Worm (Caenorhabditis elegans) whole organism, early embryonic: Measurements from ENCODE around the gene C04F6.7.

Source experiments
- ceh-36 ChIP-seq: sonication (generic microtip); optimal IDR thresholded peaks from 2 replicates; lab custom pipeline; 2016; ENCODE audit warnings: missing genetic modification characterization, inconsistent platforms, missing compliant biosample characterization
- hmbx-1 ChIP-seq: sonication (generic microtip); optimal IDR thresholded peaks from 2 replicates; lab custom pipeline; 2016; ENCODE audit warnings: mild to moderate bottlenecking, missing genetic modification characterization, missing compliant biosample characterization

DNA sequence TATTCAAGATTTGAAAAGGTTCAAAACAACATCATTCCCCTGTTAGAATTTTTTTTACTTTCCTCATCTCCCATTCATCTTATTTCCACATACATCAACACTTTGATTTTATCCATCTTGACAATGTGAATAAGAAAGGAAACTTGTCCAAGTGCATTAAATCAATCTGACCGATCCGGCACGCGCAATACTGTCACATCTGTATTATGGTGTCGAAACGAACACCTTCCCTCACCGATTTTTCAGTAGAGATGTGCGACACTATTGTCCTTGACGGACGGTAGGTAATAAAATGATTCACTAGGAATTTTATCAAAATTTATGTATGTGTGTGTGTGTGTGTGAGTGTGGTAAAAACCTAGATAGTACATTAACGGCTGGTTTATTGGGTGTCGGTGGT is 44.9 kb upstream of the C04F6.7 start:
- TF ChIP-seq hmbx-1 (tag; lab: Kevin White, UChicago) (no peak), ceh-36 (tag; lab: Kevin White, UChicago) (no peak)
